Worm (Caenorhabditis elegans): Measurements from ENCODE around the gene Y116A8B.4.

ce11 chrIV:17176177-17176576 lies 47.4 kb upstream of the Y116A8B.4 start, which contains the start of gene C52D10.3:
- TF ChIP-seq nhr-77 (tag; optimal IDR thresholded peaks at IDR 0.05) (no peak), nhr-90 (tag; optimal IDR thresholded peaks at IDR 0.05; ENCODE audit: poor library complexity) (no peak), skn-1 (tag; optimal IDR thresholded peaks at IDR 0.05) (no peak), lin-39 (tag; optimal IDR thresholded peaks at IDR 0.05) (no peak), pqm-1 (tag; optimal IDR thresholded peaks at IDR 0.05) (no peak), fos-1 (tag; optimal IDR thresholded peaks at IDR 0.05) (no peak), nhr-237 (tag; optimal IDR thresholded peaks at IDR 0.05) (no peak), elt-2 (tag; optimal IDR thresholded peaks at IDR 0.05) (no peak), unc-98 (GFP tag; IDR thresholded peaks at IDR 0.05) (no peak)

Measured in whole organism, L1 larva.